Fruit fly (Drosophila melanogaster): ENCODE results near the gene Gs1.

The Gs1 gene

dm6 chr2L:182360-183144 lies 50.7 kb downstream of the Gs1 start:
- TF ChIP-seq Dll (optimal IDR thresholded peaks at IDR 0.05) = no peak
- TF ChIP-seq psq (optimal IDR thresholded peaks at IDR 0.05) = no peak
- TF ChIP-seq CG8478 (optimal IDR thresholded peaks at IDR 0.05) = no peak
- no peak for TF ChIP-seq EcR (GFP tag; optimal IDR thresholded peaks at IDR 0.05)
- TF ChIP-seq usp (GFP tag; optimal IDR thresholded peaks at IDR 0.05) = no peak
- TF ChIP-seq pan (optimal IDR thresholded peaks at IDR 0.05) = no peak

All from whole organism.